Fruit fly (Drosophila melanogaster): Measurements from ENCODE around the gene hth.

Gene hth

DNA sequence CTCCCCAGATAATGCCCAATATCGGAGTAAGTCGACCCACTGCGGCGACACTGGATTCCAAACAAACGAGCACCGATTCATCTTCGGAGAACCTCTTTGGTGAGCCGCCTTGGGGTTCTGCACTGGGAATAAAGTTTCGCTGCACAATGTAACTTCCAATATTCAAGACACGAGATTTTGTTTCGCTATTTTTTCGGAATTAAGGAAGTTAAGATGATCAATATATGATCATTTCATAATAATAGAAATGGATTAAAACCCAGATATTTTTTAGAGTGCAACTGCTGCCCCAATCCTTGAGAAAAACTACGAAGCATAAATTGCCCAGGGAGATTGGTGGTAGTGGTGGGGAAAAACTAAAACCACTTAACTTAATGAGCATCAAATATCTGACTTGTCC lies 3.3 kb downstream of the hth start (continued):
- TF ChIP-seq ATbp (GFP tag; optimal IDR thresholded peaks at IDR 0.05) (peak; percentile 51), CG1529 (GFP tag; optimal IDR thresholded peaks at IDR 0.05) (no peak), Hr51 (GFP tag; optimal IDR thresholded peaks at IDR 0.05) (no peak), CG5953 (GFP tag; IDR thresholded peaks at IDR 0.05) (no peak), Mrtf (GFP tag; IDR thresholded peaks at IDR 0.05) (0 out of 3 replicates have a peak, but pooled peaks have one; percentile 21), grau (tag; optimal IDR thresholded peaks at IDR 0.05) (no peak), CG8388 (GFP tag; optimal IDR thresholded peaks at IDR 0.05) (peak; percentile 43), sr (GFP tag; IDR thresholded peaks at IDR 0.05) (no peak), sqz (GFP tag; optimal IDR thresholded peaks at IDR 0.05) (peak; percentile 13), CG15514 (GFP tag; optimal IDR thresholded peaks at IDR 0.05) (no peak), grn (GFP tag; optimal IDR thresholded peaks at IDR 0.05) (no peak), CoRest (tag; optimal IDR thresholded peaks at IDR 0.05) (no peak), cas (GFP tag; IDR thresholded peaks at IDR 0.05) (no peak), CG11398 (GFP tag; optimal IDR thresholded peaks at IDR 0.05) (no peak), Doc2 (GFP tag; IDR thresholded peaks at IDR 0.05) (no peak), prd (optimal IDR thresholded peaks at IDR 0.05) (no peak), prd (GFP tag; IDR thresholded peaks at IDR 0.05) (peak; percentile 63; the same call in 2 of the 3 replicates), sob (GFP tag; IDR thresholded peaks at IDR 0.05) (no peak), eyg (GFP tag; optimal IDR thresholded peaks at IDR 0.05) (no peak), CG10321 (GFP tag; IDR thresholded peaks at IDR 0.05) (no peak), toy (GFP tag; IDR thresholded peaks at IDR 0.05) (no peak), lbe (GFP tag; optimal IDR thresholded peaks at IDR 0.05) (no peak), zf30C (GFP tag; optimal IDR thresholded peaks at IDR 0.05) (no peak), PHDP (tag; optimal IDR thresholded peaks at IDR 0.05) (no peak), Mes4 (GFP tag; optimal IDR thresholded peaks at IDR 0.05) (no peak), CG4282 (GFP tag; optimal IDR thresholded peaks at IDR 0.05) (no peak), vvl (GFP tag; IDR thresholded peaks at IDR 0.05) (no peak; the same call in none of the 2 replicates), lilli (GFP tag; optimal IDR thresholded peaks at IDR 0.05) (no peak), shn (GFP tag; optimal IDR thresholded peaks at IDR 0.05) (no peak)

DNA sequence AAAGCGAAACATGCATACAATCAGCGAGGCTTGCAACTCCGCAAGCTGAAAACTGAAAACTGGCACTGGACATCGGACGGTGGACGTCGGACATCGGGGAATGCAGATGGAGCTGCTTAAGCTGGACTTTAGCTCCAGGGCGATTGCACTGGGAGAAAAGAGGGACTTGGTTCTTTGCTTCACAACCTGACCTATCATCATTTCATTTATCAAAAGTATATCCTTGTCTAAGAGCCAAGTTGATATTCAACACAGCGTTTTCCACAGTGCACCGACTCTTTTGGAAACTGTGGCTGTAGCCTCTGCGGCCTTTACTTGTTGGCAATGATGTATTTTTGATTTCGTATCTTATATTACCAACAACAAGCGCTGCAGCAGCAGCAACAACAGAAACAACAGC lies 5.5 kb downstream of the hth start:
- TF ChIP-seq CG4707 (GFP tag; optimal IDR thresholded peaks at IDR 0.05) (no peak), nerfin-2 (GFP tag; IDR thresholded peaks at IDR 0.05; ENCODE audit: partially characterized antibody) (no peak), CG1529 (GFP tag; optimal IDR thresholded peaks at IDR 0.05) (no peak), dati (GFP tag; IDR thresholded peaks at IDR 0.05) (no peak), bsh (GFP tag; optimal IDR thresholded peaks at IDR 0.05) (peak in 1 of 2 experiments; percentile 22), schlank (tag; optimal IDR thresholded peaks at IDR 0.05) (no peak), MTF-1 (GFP tag; optimal IDR thresholded peaks at IDR 0.05; ENCODE audit: borderline replicate concordance) (no peak), nom (GFP tag; optimal IDR thresholded peaks at IDR 0.05) (peak; percentile 80), CG7839 (tag; optimal IDR thresholded peaks at IDR 0.05) (no peak), CG4854 (GFP tag; optimal IDR thresholded peaks at IDR 0.05) (no peak), CG10543 (GFP tag; optimal IDR thresholded peaks at IDR 0.05) (no peak), CG1233 (GFP tag; optimal IDR thresholded peaks at IDR 0.05) (no peak), zen (tag; optimal IDR thresholded peaks at IDR 0.05) (no peak), D (optimal IDR thresholded peaks at IDR 0.05) (no peak), D (GFP tag; optimal IDR thresholded peaks at IDR 0.05) (no peak), bcd (GFP tag; optimal IDR thresholded peaks at IDR 0.05) (no peak), Drgx (GFP tag; IDR thresholded peaks at IDR 0.05) (peak; percentile 80)

Measured in whole organism, embryonic.